Worm (Caenorhabditis elegans) whole organism, L2 larva: ENCODE measurements around the gene F32D8.13.

Source experiments
- F13H6.1 ChIP-seq: sonication (generic microtip); optimal IDR thresholded peaks from 2 replicates; lab custom pipeline; 2016; ENCODE audit warnings: missing genetic modification characterization, missing compliant biosample characterization
- ama-1 ChIP-seq: fragments of 150-350 bp; optimal IDR thresholded peaks from 2 replicates; lab custom pipeline; 2018; ENCODE audit warnings: inconsistent platforms
- ceh-16 ChIP-seq: fragments of 150-350 bp; optimal IDR thresholded peaks from 2 replicates; lab custom pipeline; 2014; ENCODE audit warnings: missing biosample characterization, missing genetic modification characterization
- lin-13 ChIP-seq: fragments of 150-350 bp; optimal IDR thresholded peaks from 2 replicates; lab custom pipeline; 2014; ENCODE audit warnings: missing biosample characterization, missing genetic modification reagents, missing genetic modification characterization
- mdl-1 ChIP-seq, 2 experiments: fragments of 150-350 bp in 1 of 2; sonication (generic microtip) in 1 of 2; optimal IDR thresholded peaks; 2 replicates each; lab custom pipeline; 2017; ENCODE audit warnings: missing biosample characterization in 2 of 2, missing genetic modification characterization in 2 of 2
- nhr-12 ChIP-seq: fragments of 150-350 bp; optimal IDR thresholded peaks from 2 replicates; lab custom pipeline; 2014; ENCODE audit warnings: missing biosample characterization, missing genetic modification characterization
- nhr-237 ChIP-seq: fragments of 150-350 bp; optimal IDR thresholded peaks from 2 replicates; lab custom pipeline; 2014; ENCODE audit warnings: missing biosample characterization, missing genetic modification characterization

DNA sequence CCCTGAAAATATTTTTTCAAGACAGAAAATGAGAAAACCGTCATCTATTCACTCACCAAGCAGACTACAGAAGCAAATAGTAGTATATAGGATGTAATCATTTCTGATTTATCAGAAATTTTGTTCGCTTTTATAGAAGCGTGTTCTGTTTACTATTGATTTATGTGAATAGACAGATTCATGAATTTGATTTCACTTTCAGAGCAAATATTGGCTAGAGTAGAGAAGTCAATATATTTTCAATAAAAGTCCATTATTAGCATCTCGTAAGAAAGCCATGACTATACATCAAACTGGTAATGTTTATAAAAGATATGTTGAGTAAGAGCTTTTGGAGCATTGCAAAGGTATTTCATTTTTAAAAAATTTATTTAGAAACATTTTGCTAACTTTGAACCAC, 34.8 kb upstream of the F32D8.13 start, which contains the start of gene scvp-1:
- TF ChIP-seq lin-13 (GFP tag; lab: Kevin White, UChicago) (no peak), ama-1 (lab: Kevin White, UChicago) (no peak), nhr-12 (tag; lab: Kevin White, UChicago) (no peak), nhr-237 (tag; lab: Kevin White, UChicago) (no peak), ceh-16 (tag; lab: Kevin White, UChicago) (no peak), mdl-1 (tag; optimal IDR thresholded peaks at IDR 0.05; lab: Kevin White, UChicago) (no peak), F13H6.1 (tag; lab: Kevin White, UChicago) (no peak)
